Worm (Caenorhabditis elegans): ENCODE results near the gene F28E10.1.

ce11 chrIV:4565882-4566281 is 2.8 kb upstream of the F28E10.1 start:
- no peak for TF ChIP-seq him-1 (tag; optimal IDR thresholded peaks at IDR 0.05)
- TF ChIP-seq dao-5 (tag; optimal IDR thresholded peaks at IDR 0.05): no peak
